Fruit fly (Drosophila melanogaster) whole organism, prepupa: Measurements from ENCODE around the gene CG5445.
A peak's percentile ranks its signal among the peaks of the same experiment; 100 is the strongest.

ENCODE experiments used
- Blimp-1 ChIP-seq: fragments of 200-800 bp; sonication (Bioruptor generic); optimal IDR thresholded peaks from 3 replicates; lab custom pipeline; 2017; ENCODE audit warnings: missing biosample characterization, missing genetic modification characterization, mild to moderate bottlenecking, moderate library complexity, missing genetic modification reagents
- CG10669 ChIP-seq: fragments of 200-800 bp; sonication (Bioruptor generic); optimal IDR thresholded peaks from 3 replicates; lab custom pipeline; 2018; ENCODE audit warnings: missing biosample characterization, mild to moderate bottlenecking, missing genetic modification characterization, moderate library complexity
- CG16779 ChIP-seq: fragments of 200-800 bp; sonication (Bioruptor generic); optimal IDR thresholded peaks from 3 replicates; lab custom pipeline; 2017; ENCODE audit warnings: missing biosample characterization, mild to moderate bottlenecking, missing genetic modification characterization
- CG6163 ChIP-seq: fragments of 200-800 bp; sonication (Bioruptor generic); IDR thresholded peaks from 3 replicates; pipeline ENCODE4 v1.3.6; 2022; ENCODE audit warnings: missing biosample characterization, missing genetic modification characterization
- CG6854 ChIP-seq: fragments of 200-800 bp; sonication (Bioruptor generic); optimal IDR thresholded peaks from 2 replicates; lab custom pipeline; 2017; ENCODE audit warnings: missing biosample characterization, mild to moderate bottlenecking, missing genetic modification characterization
- CG9139 ChIP-seq: fragments of 200-800 bp; sonication (Bioruptor generic); optimal IDR thresholded peaks from 3 replicates; lab custom pipeline; 2017; ENCODE audit warnings: missing biosample characterization, mild to moderate bottlenecking, missing genetic modification characterization
- Eip75B ChIP-seq: fragments of 200-800 bp; sonication (Bioruptor generic); optimal IDR thresholded peaks from 3 replicates; lab custom pipeline; 2016; ENCODE audit warnings: missing biosample characterization, missing genetic modification characterization
- Hr38 ChIP-seq: sonication (Bioruptor generic); optimal IDR thresholded peaks from 2 replicates; lab custom pipeline; 2016; ENCODE audit warnings: missing biosample characterization, missing genetic modification characterization
- Hr39 ChIP-seq: fragments of 200-800 bp; sonication (Bioruptor generic); optimal IDR thresholded peaks from 2 replicates; lab custom pipeline; 2016; ENCODE audit warnings: missing biosample characterization, missing genetic modification characterization
- eg ChIP-seq: fragments of 200-800 bp; sonication (Bioruptor generic); IDR thresholded peaks from 3 replicates; pipeline ENCODE4 v1.3.6; 2022; ENCODE audit warnings: missing biosample characterization, missing genetic modification characterization
- fd85E ChIP-seq: fragments of 200-800 bp; sonication (Bioruptor generic); optimal IDR thresholded peaks from 3 replicates; lab custom pipeline; 2016; ENCODE audit warnings: missing biosample characterization, missing genetic modification characterization
- lz ChIP-seq: fragments of 200-800 bp; sonication (Bioruptor generic); optimal IDR thresholded peaks from 3 replicates; lab custom pipeline; 2016; ENCODE audit warnings: missing biosample characterization, missing genetic modification characterization

dm6 chrX:17332390-17332789 is 50.1 kb downstream of the CG5445 start:
- TF ChIP-seq fd85E (no peak), CG6163 (GFP tag; lab: Robert Waterston, UW) (no peak), CG9139 (GFP tag; lab: Kevin White, UChicago) (no peak), CG16779 (tag; lab: Kevin White, UChicago) (no peak), Hr38 (no peak), CG10669 (peak; percentile 50), Hr39 (GFP tag; lab: Kevin White, UChicago) (no peak), eg (GFP tag; lab: Robert Waterston, UW) (no peak), Eip75B (GFP tag; lab: Kevin White, UChicago) (no peak), CG6854 (GFP tag; lab: Kevin White, UChicago) (no peak), lz (GFP tag; lab: Kevin White, UChicago) (peak; percentile 15), Blimp-1 (GFP tag; lab: Kevin White, UChicago) (no peak)
